Worm (Caenorhabditis elegans): ENCODE results near the gene ZC443.2.

Gene ZC443.2

ce11 chrV:12763291-12763995 lies 47.5 kb downstream of the ZC443.2 start, which contains the start of the genes abcf-1 and scc-3 (continued):
- TF ChIP-seq nhr-90 (tag; optimal IDR thresholded peaks at IDR 0.05) (no peak), lin-54 (GFP tag; optimal IDR thresholded peaks at IDR 0.05) (peak; percentile 35), nhr-27 (tag; optimal IDR thresholded peaks at IDR 0.05) (no peak), snpc-3.4 (tag; optimal IDR thresholded peaks at IDR 0.05) (peak; percentile 42), Y53F4B.3 (GFP tag; IDR thresholded peaks at IDR 0.05) (no peak), ztf-22 (GFP tag; optimal IDR thresholded peaks at IDR 0.05) (no peak), lag-1 (GFP tag; IDR thresholded peaks at IDR 0.05) (no peak), F37B4.10 (GFP tag; IDR thresholded peaks at IDR 0.05) (no peak), D2030.7 (GFP tag; IDR thresholded peaks at IDR 0.05) (0 out of 2 replicates have a peak, but pooled peaks have one; percentile 35), rcor-1 (GFP tag; IDR thresholded peaks at IDR 0.05) (no peak), F22D6.2 (tag; optimal IDR thresholded peaks at IDR 0.05) (no peak), madf-3 (GFP tag; IDR thresholded peaks at IDR 0.05) (no peak), F23B12.7 (tag; optimal IDR thresholded peaks at IDR 0.05; ENCODE audit: insufficient read depth) (peak; percentile 25), repo-1 (tag; optimal IDR thresholded peaks at IDR 0.05) (no peak), F39B2.1 (GFP tag; IDR thresholded peaks at IDR 0.05) (no peak), F57C9.4 (tag; optimal IDR thresholded peaks at IDR 0.05) (no peak), ceh-40 (GFP tag; IDR thresholded peaks at IDR 0.05) (no peak), bed-1 (GFP tag; IDR thresholded peaks at IDR 0.05) (no peak), B0035.1 (tag; optimal IDR thresholded peaks at IDR 0.05) (no peak), snpc-1.3 (tag; optimal IDR thresholded peaks at IDR 0.05; ENCODE audit: insufficient read depth) (peak; percentile 71), ztf-3 (GFP tag; optimal IDR thresholded peaks at IDR 0.05) (no peak), hlh-12 (tag; optimal IDR thresholded peaks at IDR 0.05) (no peak), egl-18 (GFP tag; IDR thresholded peaks at IDR 0.05) (no peak), T26A5.8 (tag; optimal IDR thresholded peaks at IDR 0.05) (no peak), xnd-1 (tag; optimal IDR thresholded peaks at IDR 0.05) (peak; percentile 10), ets-4 (GFP tag; optimal IDR thresholded peaks at IDR 0.05) (no peak), cebp-2 (GFP tag; IDR thresholded peaks at IDR 0.05) (no peak), nhr-179 (tag; optimal IDR thresholded peaks at IDR 0.05) (no peak), ccch-3 (GFP tag; optimal IDR thresholded peaks at IDR 0.05) (no peak), F49E8.2 (tag; optimal IDR thresholded peaks at IDR 0.05; ENCODE audit: insufficient read depth) (no peak), lin-26 (GFP tag; IDR thresholded peaks at IDR 0.05) (no peak), F57A8.1 (GFP tag; optimal IDR thresholded peaks at IDR 0.05) (no peak), hsf-1 (GFP tag; IDR thresholded peaks at IDR 0.05) (no peak), ceh-58 (GFP tag; IDR thresholded peaks at IDR 0.05) (no peak), efl-1 (GFP tag; optimal IDR thresholded peaks at IDR 0.05) (peak; percentile 91), akir-1 (GFP tag; optimal IDR thresholded peaks at IDR 0.05) (no peak), sea-2 (GFP tag; IDR thresholded peaks at IDR 0.05) (no peak), K11D2.4 (GFP tag; IDR thresholded peaks at IDR 0.05) (no peak), atf-7 (tag; optimal IDR thresholded peaks at IDR 0.05) (no peak), ZK185.1 (tag; optimal IDR thresholded peaks at IDR 0.05; ENCODE audit: poor library complexity, severe bottlenecking) (no peak), pha-4 (tag; optimal IDR thresholded peaks at IDR 0.05) (no peak), hmg-1.2 (GFP tag; IDR thresholded peaks at IDR 0.05) (no peak), mxl-1 (tag; optimal IDR thresholded peaks at IDR 0.05) (no peak), gei-17 (GFP tag; optimal IDR thresholded peaks at IDR 0.05) (no peak), dox-1 (GFP tag; IDR thresholded peaks at IDR 0.05) (0 out of 2 replicates have a peak, but pooled peaks have one; percentile 14), ztf-26 (tag; optimal IDR thresholded peaks at IDR 0.05) (no peak), rec-8 (tag; optimal IDR thresholded peaks at IDR 0.05) (no peak), attf-3 (GFP tag; conservative IDR thresholded peaks at IDR 0.05) (peak; percentile 64)
